Fruit fly (Drosophila melanogaster): Measurements from ENCODE around the gene B-H2.

Gene B-H2

dm6 chrX:17292050-17292730, 22.2 kb upstream of the B-H2 start (continued):
- TF ChIP-seq CG18619 (GFP tag; optimal IDR thresholded peaks at IDR 0.05), result peak; percentile 66
- peak; percentile 12 for TF ChIP-seq CG33213 (GFP tag; optimal IDR thresholded peaks at IDR 0.05)
- TF ChIP-seq bbx (GFP tag; IDR thresholded peaks at IDR 0.05; ENCODE audit: partially characterized antibody), result no peak
- TF ChIP-seq fd96Cb (tag; optimal IDR thresholded peaks at IDR 0.05), result peak; percentile 68
- TF ChIP-seq CG12299 (tag; optimal IDR thresholded peaks at IDR 0.05), result peak; percentile 30
- TF ChIP-seq Ets97D (GFP tag; optimal IDR thresholded peaks at IDR 0.05), result no peak
- no peak for TF ChIP-seq CG4404 (GFP tag; IDR thresholded peaks at IDR 0.05)
- peak; percentile 25 for TF ChIP-seq CG15601 (tag; optimal IDR thresholded peaks at IDR 0.05)
- TF ChIP-seq CG31388 (GFP tag; optimal IDR thresholded peaks at IDR 0.05), result no peak
- TF ChIP-seq HHEX (GFP tag; optimal IDR thresholded peaks at IDR 0.05), result peak; percentile 73
- peak; percentile 37 for TF ChIP-seq CG8281 (tag; optimal IDR thresholded peaks at IDR 0.05)
- no peak for TF ChIP-seq ato (GFP tag; IDR thresholded peaks at IDR 0.05; ENCODE audit: partially characterized antibody)
- no peak for TF ChIP-seq CG17912 (GFP tag; optimal IDR thresholded peaks at IDR 0.05)
- no peak for TF ChIP-seq Dip2 (GFP tag; IDR thresholded peaks at IDR 0.05)
- peak; percentile 77 for TF ChIP-seq Fer1 (GFP tag; optimal IDR thresholded peaks at IDR 0.05)
- TF ChIP-seq CG7786 (GFP tag; optimal IDR thresholded peaks at IDR 0.05), result peak; percentile 37
- TF ChIP-seq cad (GFP tag; optimal IDR thresholded peaks at IDR 0.05), result no peak
- TF ChIP-seq Optix (GFP tag; IDR thresholded peaks at IDR 0.05), result peak; percentile 47; the same call in 1 of the 3 replicates
- TF ChIP-seq Vsx1 (GFP tag; optimal IDR thresholded peaks at IDR 0.05), result peak; percentile 1
- TF ChIP-seq al (GFP tag; IDR thresholded peaks at IDR 0.05), result peak; percentile 36; the same call in 1 of the 2 replicates
- peak; percentile 50 for TF ChIP-seq CG8359 (GFP tag; optimal IDR thresholded peaks at IDR 0.05; ENCODE audit: borderline replicate concordance)
- no peak for TF ChIP-seq bowl (GFP tag; IDR thresholded peaks at IDR 0.05)
- TF ChIP-seq CG10565 (GFP tag; optimal IDR thresholded peaks at IDR 0.05), result no peak
- peak in 1 of 2 experiments; percentile 90 for TF ChIP-seq eve (GFP tag; optimal IDR thresholded peaks at IDR 0.05)
- TF ChIP-seq Max (GFP tag; optimal IDR thresholded peaks at IDR 0.05), result peak; percentile 48
- peak; percentile 36; the same call in 1 of the 2 replicates for TF ChIP-seq Ada2b (GFP tag; IDR thresholded peaks at IDR 0.05)
- TF ChIP-seq CG8290 (GFP tag; optimal IDR thresholded peaks at IDR 0.05), result peak; percentile 3
- peak in 1 of 2 experiments; percentile 60 for TF ChIP-seq CG8290 (tag; optimal IDR thresholded peaks at IDR 0.05)
- TF ChIP-seq CG7271 (tag; optimal IDR thresholded peaks at IDR 0.05), result no peak
- peak; percentile 69 for TF ChIP-seq CG14441 (GFP tag; IDR thresholded peaks at IDR 0.05)
- no peak for TF ChIP-seq CG12942 (GFP tag; optimal IDR thresholded peaks at IDR 0.05)
- TF ChIP-seq Oli (tag; optimal IDR thresholded peaks at IDR 0.05), result peak; percentile 85
- peak; percentile 36 for TF ChIP-seq Usf (GFP tag; optimal IDR thresholded peaks at IDR 0.05)
- no peak for TF ChIP-seq CG7963 (GFP tag; IDR thresholded peaks at IDR 0.05; ENCODE audit: partially characterized antibody)
- no peak for TF ChIP-seq HLHmδ (GFP tag; optimal IDR thresholded peaks at IDR 0.05)
- TF ChIP-seq CG9215 (GFP tag; IDR thresholded peaks at IDR 0.05), result no peak; the same call in 1 of the 2 replicates
- TF ChIP-seq D (optimal IDR thresholded peaks at IDR 0.05), result no peak
- peak; percentile 54 for TF ChIP-seq D (GFP tag; optimal IDR thresholded peaks at IDR 0.05)
- TF ChIP-seq CG6654 (GFP tag; optimal IDR thresholded peaks at IDR 0.05), result no peak
- TF ChIP-seq scrt (GFP tag; optimal IDR thresholded peaks at IDR 0.05), result peak; percentile 59
- TF ChIP-seq amos (GFP tag; IDR thresholded peaks at IDR 0.05; ENCODE audit: partially characterized antibody), result no peak
- no peak for TF ChIP-seq CG10431 (GFP tag; optimal IDR thresholded peaks at IDR 0.05)
- peak; percentile 82 for TF ChIP-seq grau (tag; optimal IDR thresholded peaks at IDR 0.05)
- 0 out of 3 replicates have a peak, but pooled peaks have one; percentile 56 for TF ChIP-seq CG3726 (GFP tag; IDR thresholded peaks at IDR 0.05)
- peak; percentile 66 for TF ChIP-seq org-1 (GFP tag; optimal IDR thresholded peaks at IDR 0.05)
- TF ChIP-seq ac (GFP tag; optimal IDR thresholded peaks at IDR 0.05), result no peak
- TF ChIP-seq CG10147 (GFP tag; optimal IDR thresholded peaks at IDR 0.05), result peak; percentile 76
- TF ChIP-seq Lim3 (GFP tag; IDR thresholded peaks at IDR 0.05), result no peak
- TF ChIP-seq dysf (GFP tag; IDR thresholded peaks at IDR 0.05), result peak; percentile 81
- peak; percentile 4 for TF ChIP-seq dmrt11E (tag; optimal IDR thresholded peaks at IDR 0.05)

All from whole organism, embryonic.